Worm (Caenorhabditis elegans): ENCODE results near the gene F20D6.2.
A peak's percentile ranks its signal among the peaks of the same experiment; 100 is the strongest.

DNA sequence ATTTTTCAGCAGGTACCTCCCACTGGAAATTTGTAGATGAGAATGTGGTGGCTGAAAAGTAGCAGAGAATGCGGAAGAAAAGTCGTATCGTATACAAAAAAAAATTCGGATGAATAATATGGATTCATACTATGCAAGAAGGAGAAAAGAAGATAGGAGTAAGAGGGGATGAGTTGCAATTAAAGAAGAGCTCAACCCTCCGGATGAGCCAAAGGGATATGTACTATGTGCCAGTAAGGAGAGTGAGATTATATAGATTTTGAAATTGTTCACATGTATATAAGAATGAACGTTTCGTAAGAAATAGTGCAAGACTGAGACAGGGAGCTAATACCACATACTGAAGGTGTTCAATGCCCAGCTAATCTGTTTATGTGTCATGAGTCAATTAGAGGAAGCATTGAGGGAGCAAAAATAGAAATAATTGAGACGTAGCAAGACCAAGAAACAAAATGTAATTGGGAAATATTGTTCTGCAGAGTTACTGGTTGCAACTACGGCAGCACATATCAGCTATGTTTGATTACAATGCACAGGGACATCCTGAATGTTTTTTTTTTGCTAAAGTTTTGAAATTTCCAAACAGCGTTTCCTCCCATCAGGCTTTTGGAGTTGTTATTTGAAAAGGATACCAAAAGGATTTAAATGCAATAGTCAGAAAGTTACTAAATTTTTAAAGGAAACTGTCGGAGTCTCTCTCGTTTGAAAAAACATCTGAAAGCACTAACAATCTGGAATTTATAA lies 17.4 kb upstream of the F20D6.2 start, which contains the start of gene F20D6.8:
- no peak for TF ChIP-seq ceh-20 (GFP tag; IDR thresholded peaks at IDR 0.05)
- TF ChIP-seq fkh-10 (GFP tag; optimal IDR thresholded peaks at IDR 0.05) = no peak
- TF ChIP-seq nhr-25 (tag; optimal IDR thresholded peaks at IDR 0.05; ENCODE audit: borderline replicate concordance, insufficient read depth) = no peak
- TF ChIP-seq lin-15B (tag; optimal IDR thresholded peaks at IDR 0.05) = no peak
- no peak for TF ChIP-seq lsy-2 (tag; optimal IDR thresholded peaks at IDR 0.05)
- no peak for TF ChIP-seq aly-2 (tag; optimal IDR thresholded peaks at IDR 0.05)
- TF ChIP-seq Y105C5A.15 (GFP tag; IDR thresholded peaks at IDR 0.05) = no peak
- TF ChIP-seq pha-4 (GFP tag; IDR thresholded peaks at IDR 0.05) = no peak
- no peak for TF ChIP-seq pha-4 (tag; optimal IDR thresholded peaks at IDR 0.05)
- peak in 1 of 2 experiments; percentile 92 for TF ChIP-seq unc-62 (GFP tag; optimal IDR thresholded peaks at IDR 0.05 in 1 of 2)
- TF ChIP-seq unc-62 (tag; optimal IDR thresholded peaks at IDR 0.05) = no peak
